Worm (Caenorhabditis elegans) whole organism, mixed stage, embryonic: ENCODE data around the gene R04D3.4.

Experiments
- ceh-83 ChIP-seq: fragments of 200-800 bp; sonication (Bioruptor generic); optimal IDR thresholded peaks from 2 replicates; lab custom pipeline; 2018; ENCODE audit warnings: mild to moderate bottlenecking, missing genetic modification characterization, missing compliant biosample characterization
- elt-3 ChIP-seq: fragments of 150-350 bp; optimal IDR thresholded peaks from 2 replicates; lab custom pipeline; 2014; ENCODE audit warnings: missing biosample characterization, missing genetic modification characterization
- lin-13 ChIP-seq: fragments of 150-350 bp; optimal IDR thresholded peaks from 2 replicates; lab custom pipeline; 2014; ENCODE audit warnings: missing biosample characterization, missing genetic modification characterization
- lsy-2 ChIP-seq: fragments of 150-350 bp; optimal IDR thresholded peaks from 2 replicates; lab custom pipeline; 2014; ENCODE audit warnings: missing biosample characterization, missing genetic modification characterization
- nhr-237 ChIP-seq: fragments of 150-350 bp; optimal IDR thresholded peaks from 2 replicates; lab custom pipeline; 2014; ENCODE audit warnings: missing biosample characterization, missing genetic modification characterization
- nhr-28 ChIP-seq: fragments of 150-350 bp; optimal IDR thresholded peaks from 2 replicates; lab custom pipeline; 2014; ENCODE audit warnings: missing biosample characterization, missing genetic modification characterization
- snpc-4 ChIP-seq: fragments of 150-350 bp; optimal IDR thresholded peaks from 2 replicates; lab custom pipeline; 2014; ENCODE audit warnings: missing biosample characterization, missing genetic modification characterization
- unc-39 ChIP-seq: fragments of 150-350 bp; optimal IDR thresholded peaks from 2 replicates; lab custom pipeline; 2014; ENCODE audit warnings: missing biosample characterization, missing genetic modification characterization
- zip-8 ChIP-seq: fragments of 150-350 bp; optimal IDR thresholded peaks from 2 replicates; lab custom pipeline; 2014; ENCODE audit warnings: missing biosample characterization, missing genetic modification characterization

- TF ChIP-seq elt-3 (tag; lab: Kevin White, UChicago) (no peak), lsy-2 (tag; lab: Kevin White, UChicago) (no peak), unc-39 (no peak), snpc-4 (tag; lab: Kevin White, UChicago) (no peak), lin-13 (tag; lab: Kevin White, UChicago) (no peak), zip-8 (tag; lab: Kevin White, UChicago) (no peak), nhr-237 (tag; lab: Kevin White, UChicago) (no peak), nhr-28 (tag; lab: Kevin White, UChicago) (no peak), ceh-83 (GFP tag; lab: Kevin White, UChicago) (no peak)
Measured at ce11 chrX:13333835-13334234, 45.2 kb upstream of the R04D3.4 start, which contains the start of gene F46G10.4.
